Worm (Caenorhabditis elegans): ENCODE results near the gene his-37.

The his-37 gene

ce11 chrV:9546860-9547269 lies at the start of gene his-37:
Gene his-37, plus strand, starts transcription at chrV:9547105.
- TF ChIP-seq him-1 (tag; optimal IDR thresholded peaks at IDR 0.05) (peak; percentile 96), W03F9.2 (tag; optimal IDR thresholded peaks at IDR 0.05) (peak; percentile 97), dao-5 (tag; optimal IDR thresholded peaks at IDR 0.05) (peak; percentile 37)

- TF ChIP-seq W03F9.2 (tag; optimal IDR thresholded peaks at IDR 0.05): no peak
- TF ChIP-seq dao-5 (tag; optimal IDR thresholded peaks at IDR 0.05): no peak
- no peak for TF ChIP-seq him-1 (tag; optimal IDR thresholded peaks at IDR 0.05)
These were observed 47.6 kb upstream of the his-37 start for ce11 chrV:9499295-9499694.

ce11 chrV:9500826-9501451 lies 46.0 kb upstream of the his-37 start, which contains the start of gene swt-5:
Gene swt-5, plus strand, starts transcription at chrV:9501401.
- TF ChIP-seq him-1 (tag; optimal IDR thresholded peaks at IDR 0.05): no peak
- no peak for TF ChIP-seq W03F9.2 (tag; optimal IDR thresholded peaks at IDR 0.05)
- TF ChIP-seq dao-5 (tag; optimal IDR thresholded peaks at IDR 0.05): no peak

DNA sequence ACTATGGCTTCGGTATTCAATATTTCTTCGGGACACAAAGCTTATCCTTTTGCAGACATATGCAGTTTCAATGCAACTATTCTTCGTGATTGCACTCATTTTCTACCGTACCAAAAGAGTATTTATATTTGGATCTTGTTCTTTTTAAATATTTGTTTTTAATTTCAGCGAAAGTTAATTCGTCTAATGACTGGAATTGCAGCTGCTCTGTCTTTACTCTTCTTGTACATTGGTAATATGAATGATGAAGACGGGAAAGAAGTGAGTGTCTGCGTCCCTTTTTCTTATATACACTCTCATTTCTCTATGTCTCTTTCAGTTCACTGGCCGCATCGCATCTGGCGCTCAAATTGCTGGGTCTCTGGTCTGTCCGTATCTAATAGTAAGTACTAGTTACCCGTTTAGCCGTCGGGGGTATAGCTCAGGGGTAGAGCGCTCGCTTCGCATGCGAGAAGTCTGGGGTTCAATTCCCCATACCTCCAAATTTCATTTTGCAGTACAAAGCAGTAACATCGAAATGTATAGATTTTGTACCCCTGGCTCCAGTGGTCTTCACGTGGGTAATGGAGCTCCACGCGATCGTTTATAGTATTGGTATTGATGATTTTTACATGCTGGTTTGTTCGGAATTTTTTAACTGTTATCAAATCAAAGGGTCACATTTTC lies 43.6 kb upstream of the his-37 start:
- TF ChIP-seq W03F9.2 (tag; optimal IDR thresholded peaks at IDR 0.05) (peak; percentile 14), dao-5 (tag; optimal IDR thresholded peaks at IDR 0.05) (peak; percentile 55), him-1 (tag; optimal IDR thresholded peaks at IDR 0.05) (peak; percentile 47)

DNA sequence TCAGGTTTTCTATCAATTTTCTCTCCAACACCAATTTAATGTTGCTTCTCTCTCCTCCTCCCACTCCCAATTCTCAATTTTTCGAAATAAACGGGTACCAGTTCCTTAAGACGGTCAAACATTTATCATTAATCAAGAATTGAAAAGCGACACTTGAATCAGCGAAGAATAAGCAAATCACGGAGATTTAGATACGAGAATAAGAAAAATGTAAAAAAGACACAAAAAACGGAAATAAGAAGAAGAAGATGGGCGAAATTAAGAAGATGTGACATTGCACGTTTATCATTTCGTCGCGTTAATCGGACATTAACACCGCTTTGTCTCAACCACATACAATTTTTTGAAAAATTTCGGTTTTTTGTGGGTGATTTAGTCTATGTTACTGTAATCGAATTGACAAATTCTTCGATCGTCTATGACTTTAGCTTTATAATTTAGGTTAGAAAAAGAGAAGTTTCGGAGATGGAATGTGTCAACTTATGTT lies 42.4 kb upstream of the his-37 start, which contains the start of gene haao-1:
haao-1 (plus strand) TSS at position 437 of the 487 bp plus-strand sequence.
- TF ChIP-seq dao-5 (tag; optimal IDR thresholded peaks at IDR 0.05): no peak
- no peak for TF ChIP-seq him-1 (tag; optimal IDR thresholded peaks at IDR 0.05)
- no peak for TF ChIP-seq W03F9.2 (tag; optimal IDR thresholded peaks at IDR 0.05)

- TF ChIP-seq him-1 (tag; optimal IDR thresholded peaks at IDR 0.05) (no peak), dao-5 (tag; optimal IDR thresholded peaks at IDR 0.05) (no peak), W03F9.2 (tag; optimal IDR thresholded peaks at IDR 0.05) (no peak)
These were observed 40.0 kb upstream of the his-37 start for ce11 chrV:9506931-9507330.

ce11 chrV:9507742-9508141 lies 39.2 kb upstream of the his-37 start, which contains the start of gene acs-14:
Gene acs-14, plus strand, starts transcription at chrV:9508132.
- TF ChIP-seq him-1 (tag; optimal IDR thresholded peaks at IDR 0.05): no peak
- TF ChIP-seq dao-5 (tag; optimal IDR thresholded peaks at IDR 0.05): no peak

- TF ChIP-seq him-1 (tag; optimal IDR thresholded peaks at IDR 0.05): no peak
- no peak for TF ChIP-seq W03F9.2 (tag; optimal IDR thresholded peaks at IDR 0.05)
- TF ChIP-seq dao-5 (tag; optimal IDR thresholded peaks at IDR 0.05): no peak
These were observed 37.3 kb upstream of the his-37 start for ce11 chrV:9509597-9509996.

ce11 chrV:9513590-9513989 lies 33.3 kb upstream of the his-37 start, which contains the start of gene eif-2Bdelta:
Gene eif-2Bdelta, plus strand, starts transcription at chrV:9513824.
- TF ChIP-seq him-1 (tag; optimal IDR thresholded peaks at IDR 0.05): no peak
- peak; percentile 34 for TF ChIP-seq W03F9.2 (tag; optimal IDR thresholded peaks at IDR 0.05)

DNA sequence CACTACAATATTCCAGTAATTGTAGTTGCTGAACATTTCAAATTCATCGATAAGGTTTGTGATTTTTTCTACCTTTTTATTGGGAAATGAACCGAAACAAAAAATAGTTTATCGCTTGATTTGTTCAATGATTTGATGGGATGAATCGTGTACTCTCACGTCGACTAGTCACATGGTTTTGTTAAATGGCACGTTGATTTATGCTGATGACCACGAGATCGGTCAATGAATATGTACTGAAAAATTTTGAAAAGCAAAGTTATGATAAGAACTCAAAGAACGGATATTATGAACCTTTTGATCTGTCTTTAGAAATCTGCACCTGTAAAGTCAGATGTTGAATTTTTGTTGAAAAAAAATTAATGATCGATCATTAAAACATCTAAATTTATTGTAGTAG lies 30.6 kb upstream of the his-37 start:
- TF ChIP-seq him-1 (tag; optimal IDR thresholded peaks at IDR 0.05) (no peak), W03F9.2 (tag; optimal IDR thresholded peaks at IDR 0.05) (no peak), dao-5 (tag; optimal IDR thresholded peaks at IDR 0.05) (no peak)

DNA sequence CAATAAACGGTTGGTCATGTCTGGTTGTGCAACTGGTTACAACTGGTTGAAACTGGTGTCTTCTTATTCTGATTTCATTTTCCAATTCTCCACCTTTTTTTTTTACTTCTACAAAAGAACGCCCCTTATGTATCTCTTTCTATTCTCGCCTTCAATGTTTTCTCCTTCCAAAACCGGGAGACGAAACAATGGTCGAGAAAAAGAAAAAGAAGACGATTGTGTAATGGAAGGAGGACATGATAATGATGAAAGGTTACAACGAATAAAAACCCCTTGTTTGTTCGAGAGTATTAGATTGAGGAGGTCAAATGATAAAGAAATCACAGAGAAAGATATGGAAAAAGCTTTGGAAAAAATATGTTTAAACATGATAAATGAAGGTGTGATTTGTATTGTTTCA lies 28.1 kb upstream of the his-37 start, which contains the start of gene C50F4.8:
C50F4.8 (minus strand) TSS at position 28 of the 400 bp plus-strand sequence.
- TF ChIP-seq W03F9.2 (tag; optimal IDR thresholded peaks at IDR 0.05) (no peak), him-1 (tag; optimal IDR thresholded peaks at IDR 0.05) (no peak), dao-5 (tag; optimal IDR thresholded peaks at IDR 0.05) (no peak)

- no peak for TF ChIP-seq W03F9.2 (tag; optimal IDR thresholded peaks at IDR 0.05)
- no peak for TF ChIP-seq dao-5 (tag; optimal IDR thresholded peaks at IDR 0.05)
- no peak for TF ChIP-seq him-1 (tag; optimal IDR thresholded peaks at IDR 0.05)
These were observed 25.2 kb upstream of the his-37 start for ce11 chrV:9521697-9522096.

DNA sequence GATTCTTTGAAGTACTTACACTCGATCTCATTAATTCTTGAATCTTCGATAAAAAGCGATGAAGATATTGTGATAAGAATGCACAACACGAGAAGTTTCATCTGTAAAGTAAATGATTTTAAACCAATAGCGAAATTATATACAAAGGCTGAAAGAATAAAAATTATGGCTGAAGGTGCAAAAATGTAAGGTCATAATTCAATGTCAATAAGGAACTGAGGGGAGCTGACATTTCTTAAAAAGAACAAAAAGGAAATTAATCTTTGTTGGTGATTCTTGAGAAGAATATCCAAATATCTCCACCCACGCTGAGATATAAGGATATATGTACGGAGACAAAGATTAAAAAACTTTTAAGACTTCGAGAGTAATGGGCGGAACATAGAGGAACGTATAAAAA lies 22.8 kb upstream of the his-37 start, which contains the start of gene C50F4.9:
C50F4.9 (minus strand) TSS at position 101 of the 400 bp plus-strand sequence.
- TF ChIP-seq him-1 (tag; optimal IDR thresholded peaks at IDR 0.05) (no peak), dao-5 (tag; optimal IDR thresholded peaks at IDR 0.05) (no peak)

DNA sequence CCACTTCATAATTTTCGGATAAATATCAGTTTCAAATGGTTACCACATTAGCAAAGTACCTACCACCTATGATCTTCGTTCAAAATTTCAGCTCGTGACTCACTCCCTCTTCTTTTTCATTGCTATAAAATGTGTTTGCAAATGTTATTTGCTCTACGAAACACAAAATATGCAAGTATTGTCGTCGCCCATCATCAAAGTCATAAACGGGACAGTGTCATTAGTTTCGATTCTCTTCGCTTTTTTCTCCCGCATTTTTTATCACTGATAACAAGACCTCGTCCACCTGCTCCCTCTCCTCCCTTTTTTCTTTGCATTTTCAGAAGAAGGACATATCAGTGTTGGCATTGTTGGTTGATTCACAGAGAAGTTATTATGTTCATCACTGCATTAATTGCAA lies 20.4 kb upstream of the his-37 start, which contains the start of gene C50F4.1:
C50F4.1 (plus strand) TSS at position 324 of the 400 bp plus-strand sequence.
- TF ChIP-seq him-1 (tag; optimal IDR thresholded peaks at IDR 0.05): no peak
- no peak for TF ChIP-seq W03F9.2 (tag; optimal IDR thresholded peaks at IDR 0.05)
- no peak for TF ChIP-seq dao-5 (tag; optimal IDR thresholded peaks at IDR 0.05)
